Fruit fly (Drosophila melanogaster): ENCODE results near the gene CG8475.

Gene CG8475

DNA sequence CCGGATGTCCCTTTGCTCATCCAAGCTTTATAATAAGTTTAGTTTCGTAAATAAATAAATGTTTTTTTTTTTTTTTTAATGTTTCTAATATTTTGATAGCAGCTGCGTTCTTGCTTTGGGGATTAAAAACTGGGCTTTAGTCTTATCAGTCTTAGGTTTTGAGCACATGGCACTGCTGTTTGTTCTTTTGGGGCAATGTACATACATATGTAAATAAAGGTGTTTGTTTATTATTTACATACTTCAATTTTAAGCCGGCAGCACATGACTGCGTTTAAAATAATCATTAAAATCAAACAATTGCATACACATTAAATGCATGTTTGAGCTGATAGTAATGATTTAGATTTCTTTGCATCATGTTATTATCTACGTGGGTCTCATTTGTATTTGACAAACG, 32.5 kb downstream of the CG8475 start (continued):
- TF ChIP-seq luna (GFP tag; optimal IDR thresholded peaks at IDR 0.05) (peak; percentile 20), CG13624 (GFP tag; optimal IDR thresholded peaks at IDR 0.05) (peak; percentile 1), Kr (GFP tag; optimal IDR thresholded peaks at IDR 0.05) (peak; percentile 74), Dad (GFP tag; optimal IDR thresholded peaks at IDR 0.05) (peak; percentile 4), Sry-β (GFP tag; optimal IDR thresholded peaks at IDR 0.05) (peak; percentile 76), insv (GFP tag; optimal IDR thresholded peaks at IDR 0.05) (peak in 1 of 2 experiments; percentile 47), CG10321 (GFP tag; IDR thresholded peaks at IDR 0.05) (no peak), CG7786 (GFP tag; optimal IDR thresholded peaks at IDR 0.05) (peak; percentile 25), CG12219 (GFP tag; optimal IDR thresholded peaks at IDR 0.05) (peak; percentile 78), mam (GFP tag; optimal IDR thresholded peaks at IDR 0.05) (no peak), danr (GFP tag; IDR thresholded peaks at IDR 0.05) (no peak; the same call in 1 of the 2 replicates), Chrac-16 (GFP tag; optimal IDR thresholded peaks at IDR 0.05) (no peak), esg (GFP tag; conservative IDR thresholded peaks at IDR 0.05) (no peak), Doc3 (GFP tag; IDR thresholded peaks at IDR 0.05; ENCODE audit: partially characterized antibody) (no peak), zfh1 (GFP tag; IDR thresholded peaks at IDR 0.05) (peak; percentile 88), shn (GFP tag; optimal IDR thresholded peaks at IDR 0.05) (peak; percentile 5), CrebB (tag; optimal IDR thresholded peaks at IDR 0.05) (peak; percentile 84), onecut (GFP tag; IDR thresholded peaks at IDR 0.05) (peak; percentile 85), fd64A (GFP tag; optimal IDR thresholded peaks at IDR 0.05) (peak; percentile 92), phol (tag; optimal IDR thresholded peaks at IDR 0.05) (peak; percentile 35), CG14014 (GFP tag; IDR thresholded peaks at IDR 0.05) (peak; percentile 63; the same call in 1 of the 2 replicates), Fer3 (tag; optimal IDR thresholded peaks at IDR 0.05) (peak; percentile 78), CG31441 (GFP tag; IDR thresholded peaks at IDR 0.05) (peak; percentile 87), toy (GFP tag; IDR thresholded peaks at IDR 0.05) (no peak), dan (GFP tag; IDR thresholded peaks at IDR 0.05) (no peak), PHDP (tag; optimal IDR thresholded peaks at IDR 0.05) (peak; percentile 76), MBD-R2 (GFP tag; IDR thresholded peaks at IDR 0.05) (no peak), CG9609 (GFP tag; optimal IDR thresholded peaks at IDR 0.05) (peak; percentile 28), Elba2 (GFP tag; optimal IDR thresholded peaks at IDR 0.05) (no peak), zfh2 (GFP tag; optimal IDR thresholded peaks at IDR 0.05) (no peak), Mrtf (GFP tag; IDR thresholded peaks at IDR 0.05) (peak; percentile 53; the same call in 2 of the 3 replicates), CG13894 (tag; optimal IDR thresholded peaks at IDR 0.05) (no peak), CG6254 (GFP tag; optimal IDR thresholded peaks at IDR 0.05) (peak; percentile 90), CG2678 (tag; optimal IDR thresholded peaks at IDR 0.05) (peak; percentile 84), CG10654 (GFP tag; optimal IDR thresholded peaks at IDR 0.05) (peak; percentile 57), Hmx (GFP tag; optimal IDR thresholded peaks at IDR 0.05) (no peak), Nf-YC (tag; optimal IDR thresholded peaks at IDR 0.05) (peak; percentile 23), lilli (GFP tag; optimal IDR thresholded peaks at IDR 0.05) (peak; percentile 45), fu2 (GFP tag; optimal IDR thresholded peaks at IDR 0.05) (no peak), CG32767 (GFP tag; IDR thresholded peaks at IDR 0.05) (peak; percentile 53; the same call in 1 of the 2 replicates), HmgZ (tag; optimal IDR thresholded peaks at IDR 0.05) (peak; percentile 52), HLH4C (GFP tag; IDR thresholded peaks at IDR 0.05; ENCODE audit: partially characterized antibody) (no peak), bowl (GFP tag; IDR thresholded peaks at IDR 0.05) (no peak), aop (GFP tag; IDR thresholded peaks at IDR 0.05) (no peak), z (GFP tag; IDR thresholded peaks at IDR 0.05) (peak; percentile 63; the same call in 1 of the 3 replicates), fd102C (GFP tag; optimal IDR thresholded peaks at IDR 0.05) (peak; percentile 89), D (optimal IDR thresholded peaks at IDR 0.05) (no peak), D (GFP tag; optimal IDR thresholded peaks at IDR 0.05) (peak; percentile 88), dpn (GFP tag; optimal IDR thresholded peaks at IDR 0.05) (peak; percentile 45 to 58), Nf-YA (GFP tag; IDR thresholded peaks at IDR 0.05) (peak; percentile 59), CG4360 (GFP tag; IDR thresholded peaks at IDR 0.05) (peak; percentile 69), abd-A (tag; optimal IDR thresholded peaks at IDR 0.05) (no peak)
